Worm (Caenorhabditis elegans): ENCODE measurements around the gene best-23.

ce11 chrII:7864207-7864606 lies 43.2 kb downstream of the best-23 start, which contains the start of gene ostb-1:
- TF ChIP-seq ref-1 (GFP tag; conservative IDR thresholded peaks at IDR 0.05) (no peak), ztf-23 (GFP tag; IDR thresholded peaks at IDR 0.05) (no peak)

All from whole organism, midembryonic.